Worm (Caenorhabditis elegans) whole organism, L2 larva: ENCODE measurements around the gene spop-1.

Experiments used
- aly-2 ChIP-seq: fragments of 150-350 bp; optimal IDR thresholded peaks from 2 replicates; lab custom pipeline; 2014; ENCODE audit warnings: missing biosample characterization, missing genetic modification characterization
- ama-1 ChIP-seq: fragments of 150-350 bp; optimal IDR thresholded peaks from 2 replicates; lab custom pipeline; 2018; ENCODE audit warnings: inconsistent platforms
- lin-11 ChIP-seq: fragments of 150-350 bp; sonication (generic microtip); optimal IDR thresholded peaks from 2 replicates; lab custom pipeline; 2014; ENCODE audit warnings: missing biosample characterization, missing genetic modification characterization, inconsistent platforms, mixed read lengths

DNA sequence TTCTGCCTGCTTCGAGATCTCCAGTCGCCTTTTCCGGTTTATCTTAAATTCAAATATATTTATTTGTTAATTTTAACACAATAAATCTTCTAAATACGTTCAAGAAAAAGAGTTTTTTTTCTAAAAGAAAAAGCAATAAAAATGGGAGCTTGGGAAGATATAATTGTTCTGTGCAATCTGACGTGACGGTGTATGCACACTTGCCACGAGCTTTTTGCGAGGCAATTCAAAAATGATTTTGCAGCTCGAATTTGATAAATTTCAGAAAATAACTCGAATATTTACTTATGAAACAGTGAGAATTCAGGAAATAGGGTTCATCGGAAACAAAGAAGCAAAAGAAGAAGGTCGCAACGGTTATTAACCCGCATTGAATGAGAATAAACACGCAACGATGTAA lies 4.8 kb downstream of the spop-1 start:
- no peak for TF ChIP-seq aly-2 (tag; lab: Kevin White, UChicago)
- TF ChIP-seq ama-1: no peak
- no peak for TF ChIP-seq lin-11 (tag; lab: Kevin White, UChicago)
